Fruit fly (Drosophila melanogaster): Measurements from ENCODE around the gene CtsK1.
A peak's percentile ranks its signal among the peaks of the same experiment; 100 is the strongest.

DNA sequence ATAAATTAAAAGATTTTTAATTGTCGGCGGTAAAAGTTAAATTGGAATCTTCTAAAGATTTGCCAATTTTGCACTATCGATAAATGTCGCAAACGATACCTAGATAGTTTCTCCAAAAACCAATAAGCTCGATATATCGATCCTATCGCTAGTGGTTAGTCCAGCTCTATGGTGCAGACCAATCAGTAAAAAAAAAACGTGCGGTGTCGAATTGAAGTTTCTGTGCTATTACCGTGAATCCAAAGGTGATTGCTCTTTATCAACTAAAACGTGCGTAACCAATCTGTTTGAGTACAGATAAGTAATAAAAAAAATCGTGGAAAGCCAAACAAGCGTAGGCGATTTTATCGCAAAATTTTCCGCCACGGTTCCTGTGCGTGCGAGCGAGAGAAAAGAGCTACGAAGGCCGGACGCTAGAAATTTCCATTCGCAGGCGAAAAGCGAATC, 42.9 kb downstream of the CtsK1 start, which contains the start of gene Hsp110:
- TF ChIP-seq dsf (GFP tag; optimal IDR thresholded peaks at IDR 0.05; ENCODE audit: borderline replicate concordance) (peak; percentile 33), psq (GFP tag; optimal IDR thresholded peaks at IDR 0.05) (no peak), dmrt93B (GFP tag; optimal IDR thresholded peaks at IDR 0.05) (no peak), pan (optimal IDR thresholded peaks at IDR 0.05) (no peak), jim (GFP tag; optimal IDR thresholded peaks at IDR 0.05) (peak; percentile 51), woc (GFP tag; optimal IDR thresholded peaks at IDR 0.05) (peak; percentile 7), lola (GFP tag; optimal IDR thresholded peaks at IDR 0.05) (no peak), usp (GFP tag; optimal IDR thresholded peaks at IDR 0.05) (no peak)

All from whole organism, wandering third instar larva.